Worm (Caenorhabditis elegans): ENCODE results near the gene smgl-2.

Gene smgl-2

DNA sequence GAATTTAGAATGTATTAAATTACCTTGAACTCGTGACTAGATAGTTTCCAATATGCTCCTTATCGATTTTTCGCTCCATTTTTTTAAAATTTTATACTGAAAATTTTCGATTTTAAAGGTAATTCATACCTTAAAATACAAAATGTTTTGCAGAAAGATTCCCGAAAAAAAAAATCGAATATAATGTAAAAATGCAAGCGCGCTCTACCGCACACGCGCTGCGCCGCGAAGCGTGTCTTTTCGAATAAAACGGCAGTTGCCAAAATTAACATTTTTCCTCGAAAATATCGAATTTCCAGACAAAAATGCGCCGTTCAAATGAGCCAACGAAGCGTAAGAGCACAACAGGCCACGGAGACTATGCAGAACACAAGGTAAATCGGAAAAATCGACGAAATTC, 31.3 kb upstream of the smgl-2 start, which contains the start of the genes taf-6.2 and Y37E11AL.3:
Gene taf-6.2 (minus strand): TSS at position 96 of the 400 bp plus-strand sequence.
Gene Y37E11AL.3 (plus strand): TSS at position 298 of the 400 bp plus-strand sequence.
- TF ChIP-seq aly-2 (tag; optimal IDR thresholded peaks at IDR 0.05) (no peak), nhr-12 (tag; optimal IDR thresholded peaks at IDR 0.05) (no peak), ceh-82 (tag; optimal IDR thresholded peaks at IDR 0.05) (peak; percentile 0 to 69 (median 60)), aha-1 (tag; optimal IDR thresholded peaks at IDR 0.05) (no peak), fkh-10 (GFP tag; optimal IDR thresholded peaks at IDR 0.05) (no peak), nhr-77 (tag; optimal IDR thresholded peaks at IDR 0.05) (no peak), zip-4 (GFP tag; optimal IDR thresholded peaks at IDR 0.05) (no peak), sptf-1 (tag; optimal IDR thresholded peaks at IDR 0.05) (no peak), nhr-90 (tag; optimal IDR thresholded peaks at IDR 0.05; ENCODE audit: poor library complexity) (peak; percentile 41), egl-13 (tag; optimal IDR thresholded peaks at IDR 0.05) (no peak), ces-1 (GFP tag; optimal IDR thresholded peaks at IDR 0.05) (no peak), irx-1 (tag; optimal IDR thresholded peaks at IDR 0.05) (peak; percentile 41), mab-9 (GFP tag; IDR thresholded peaks at IDR 0.05) (no peak), swsn-7 (tag; optimal IDR thresholded peaks at IDR 0.05) (peak; percentile 49), F16B12.6 (tag; optimal IDR thresholded peaks at IDR 0.05) (peak; percentile 52), efl-3 (GFP tag; optimal IDR thresholded peaks at IDR 0.05) (no peak), vab-15 (tag; optimal IDR thresholded peaks at IDR 0.05) (no peak), unc-86 (tag; optimal IDR thresholded peaks at IDR 0.05) (no peak), rnt-1 (tag; optimal IDR thresholded peaks at IDR 0.05) (no peak), nhr-237 (tag; optimal IDR thresholded peaks at IDR 0.05) (no peak), mep-1 (tag; optimal IDR thresholded peaks at IDR 0.05) (peak; percentile 68), ceh-90 (tag; optimal IDR thresholded peaks at IDR 0.05) (no peak), fos-1 (tag; optimal IDR thresholded peaks at IDR 0.05) (no peak), unc-130 (tag; optimal IDR thresholded peaks at IDR 0.05) (peak; percentile 61), mef-2 (tag; optimal IDR thresholded peaks at IDR 0.05) (no peak), fkh-4 (tag; optimal IDR thresholded peaks at IDR 0.05; ENCODE audit: borderline replicate concordance) (peak; percentile 12), ztf-11 (tag; optimal IDR thresholded peaks at IDR 0.05) (no peak), hlh-4 (tag; optimal IDR thresholded peaks at IDR 0.05) (no peak), pag-3 (tag; optimal IDR thresholded peaks at IDR 0.05; ENCODE audit: borderline replicate concordance, insufficient read depth) (no peak), snpc-4 (tag; optimal IDR thresholded peaks at IDR 0.05) (no peak), C34B4.2 (tag; optimal IDR thresholded peaks at IDR 0.05) (no peak), ceh-63 (GFP tag; optimal IDR thresholded peaks at IDR 0.05) (no peak), tlp-1 (tag; optimal IDR thresholded peaks at IDR 0.05) (no peak), hlh-17 (GFP tag; optimal IDR thresholded peaks at IDR 0.05; ENCODE audit: borderline replicate concordance) (no peak), nhr-84 (tag; optimal IDR thresholded peaks at IDR 0.05) (no peak), lin-15B (tag; optimal IDR thresholded peaks at IDR 0.05) (peak; percentile 64), pqm-1 (tag; optimal IDR thresholded peaks at IDR 0.05) (no peak), ceh-88 (GFP tag; IDR thresholded peaks at IDR 0.05) (no peak), nhr-71 (tag; optimal IDR thresholded peaks at IDR 0.05) (no peak), alr-1 (tag; optimal IDR thresholded peaks at IDR 0.05; ENCODE audit: borderline replicate concordance) (no peak), mdl-1 (tag; optimal IDR thresholded peaks at IDR 0.05) (peak in 1 of 2 experiments; percentile 28), Y116A8C.19 (tag; optimal IDR thresholded peaks at IDR 0.05; ENCODE audit: borderline replicate concordance) (no peak), nhr-19 (GFP tag; conservative IDR thresholded peaks at IDR 0.05) (no peak; the same call in 1 of the 2 replicates), ama-1 (optimal IDR thresholded peaks at IDR 0.05) (no peak), unc-62 (GFP tag; optimal IDR thresholded peaks at IDR 0.05) (no peak), lin-39 (tag; optimal IDR thresholded peaks at IDR 0.05) (no peak), egl-27 (tag; optimal IDR thresholded peaks at IDR 0.05) (no peak), C04F5.9 (tag; optimal IDR thresholded peaks at IDR 0.05) (peak; percentile 19), lin-14 (GFP tag; optimal IDR thresholded peaks at IDR 0.05) (no peak), C16A3.4 (tag; optimal IDR thresholded peaks at IDR 0.05) (peak; percentile 77), blmp-1 (tag; optimal IDR thresholded peaks at IDR 0.05) (peak; percentile 57), unc-98 (GFP tag; IDR thresholded peaks at IDR 0.05) (no peak), skn-1 (tag; optimal IDR thresholded peaks at IDR 0.05) (peak; percentile 18), lin-13 (GFP tag; optimal IDR thresholded peaks at IDR 0.05) (no peak)

All from whole organism, L1 larva.